Fruit fly (Drosophila melanogaster) whole organism, embryonic: Measurements from ENCODE around the gene CG13694.

Experiments used
- Abd-B ChIP-seq: fragments of 200-800 bp; sonication (Bioruptor generic); optimal IDR thresholded peaks from 2 replicates; lab custom pipeline; 2018; ENCODE audit warnings: missing biosample characterization, mild to moderate bottlenecking, missing genetic modification characterization, moderate library complexity
- Adf1 ChIP-seq: fragments of 200-800 bp; sonication (Bioruptor generic); IDR thresholded peaks from 2 replicates; pipeline ENCODE4 v1.3.6; 2022; ENCODE audit warnings: missing biosample characterization, missing genetic modification characterization
- Asciz ChIP-seq: fragments of 200-800 bp; sonication (Bioruptor generic); optimal IDR thresholded peaks from 2 replicates; lab custom pipeline; 2017; ENCODE audit warnings: missing biosample characterization, mild to moderate bottlenecking, missing genetic modification characterization, missing genetic modification reagents
- C15 ChIP-seq: fragments of 200-800 bp; sonication (Bioruptor generic); IDR thresholded peaks from 3 replicates; pipeline ENCODE4 v1.3.6; 2022; ENCODE audit warnings: missing biosample characterization, missing genetic modification characterization
- CG12104 ChIP-seq: fragments of 200-800 bp; sonication (Bioruptor generic); optimal IDR thresholded peaks from 3 replicates; lab custom pipeline; 2016; ENCODE audit warnings: missing biosample characterization, missing genetic modification characterization
- CG12744 ChIP-seq: fragments of 200-800 bp; sonication (Bioruptor generic); optimal IDR thresholded peaks from 2 replicates; lab custom pipeline; 2016; ENCODE audit warnings: missing biosample characterization, missing genetic modification characterization
- CG13296 ChIP-seq: fragments of 200-800 bp; sonication (Bioruptor generic); optimal IDR thresholded peaks from 3 replicates; lab custom pipeline; 2018; ENCODE audit warnings: missing biosample characterization, mild to moderate bottlenecking, missing genetic modification characterization
- CG13624 ChIP-seq: fragments of 200-800 bp; sonication (Bioruptor generic); optimal IDR thresholded peaks from 2 replicates; lab custom pipeline; 2016; ENCODE audit warnings: missing biosample characterization, missing genetic modification characterization
- CG14441 ChIP-seq: fragments of 200-800 bp; sonication (Bioruptor generic); IDR thresholded peaks from 2 replicates; pipeline ENCODE4 v1.3.6; 2022; ENCODE audit warnings: missing biosample characterization, missing genetic modification characterization
- CG15514 ChIP-seq: fragments of 200-800 bp; sonication (Bioruptor generic); optimal IDR thresholded peaks from 3 replicates; lab custom pipeline; 2017; ENCODE audit warnings: missing biosample characterization, missing genetic modification characterization, mild to moderate bottlenecking, moderate library complexity, missing genetic modification reagents
- CG15696 ChIP-seq: fragments of 200-800 bp; sonication (Bioruptor generic); optimal IDR thresholded peaks from 2 replicates; lab custom pipeline; 2019; ENCODE audit warnings: missing biosample characterization, mild to moderate bottlenecking, missing genetic modification characterization, moderate library complexity
- CG1603 ChIP-seq: fragments of 200-800 bp; sonication (Bioruptor generic); optimal IDR thresholded peaks from 2 replicates; lab custom pipeline; 2019; ENCODE audit warnings: missing biosample characterization, mild to moderate bottlenecking, missing genetic modification characterization, moderate library complexity
- CG2120 ChIP-seq: fragments of 200-800 bp; sonication (Bioruptor generic); optimal IDR thresholded peaks from 3 replicates; lab custom pipeline; 2016; ENCODE audit warnings: missing biosample characterization, missing genetic modification characterization
- CG2129 ChIP-seq: fragments of 200-800 bp; sonication (Bioruptor generic); IDR thresholded peaks from 2 replicates; pipeline ENCODE4 v1.3.6; 2022; ENCODE audit warnings: missing biosample characterization, missing genetic modification characterization; ENCODE audit not compliant: partially characterized antibody
- CG2712 ChIP-seq: fragments of 200-800 bp; optimal IDR thresholded peaks from 3 replicates; lab custom pipeline; 2019; ENCODE audit warnings: missing biosample characterization, mild to moderate bottlenecking, missing genetic modification characterization, moderate library complexity
- CG31441 ChIP-seq: fragments of 200-800 bp; sonication (Bioruptor generic); IDR thresholded peaks from 2 replicates; pipeline ENCODE4 v1.3.6; 2022; ENCODE audit warnings: missing biosample characterization, missing genetic modification characterization
- CG33213 ChIP-seq: fragments of 200-800 bp; sonication (Bioruptor generic); optimal IDR thresholded peaks from 3 replicates; lab custom pipeline; 2016; ENCODE audit warnings: missing biosample characterization, missing genetic modification characterization
- CG4707 ChIP-seq: fragments of 200-800 bp; sonication (Bioruptor generic); optimal IDR thresholded peaks from 2 replicates; lab custom pipeline; 2018; ENCODE audit warnings: missing biosample characterization, mild to moderate bottlenecking, missing genetic modification characterization, moderate library complexity
- CG4854 ChIP-seq: fragments of 200-800 bp; sonication (Bioruptor generic); optimal IDR thresholded peaks from 2 replicates; lab custom pipeline; 2016; ENCODE audit warnings: missing biosample characterization, missing genetic modification characterization, inconsistent platforms
- CG5245 ChIP-seq: fragments of 200-800 bp; sonication (Bioruptor generic); optimal IDR thresholded peaks from 3 replicates; lab custom pipeline; 2016; ENCODE audit warnings: missing biosample characterization, missing genetic modification characterization
- CG6854 ChIP-seq: fragments of 200-800 bp; sonication (Bioruptor generic); optimal IDR thresholded peaks from 3 replicates; lab custom pipeline; 2017; ENCODE audit warnings: missing biosample characterization, mild to moderate bottlenecking, missing genetic modification characterization
- CG8924 ChIP-seq: fragments of 200-800 bp; optimal IDR thresholded peaks from 3 replicates; lab custom pipeline; 2019; ENCODE audit warnings: missing biosample characterization, mild to moderate bottlenecking, missing genetic modification characterization, moderate library complexity
- CG9437 ChIP-seq: fragments of 200-800 bp; sonication (Bioruptor generic); optimal IDR thresholded peaks from 2 replicates; lab custom pipeline; 2018; ENCODE audit warnings: missing biosample characterization, mild to moderate bottlenecking, missing genetic modification characterization
- Dfd ChIP-seq, 2 experiments: fragments of >200 bp; optimal IDR thresholded peaks; 2 replicates each; lab custom pipeline; 2017; ENCODE audit warnings: missing biosample characterization in 2 of 2, missing genetic modification characterization in 2 of 2
- Lhr ChIP-seq: fragments of 200-800 bp; sonication (Bioruptor generic); optimal IDR thresholded peaks from 3 replicates; lab custom pipeline; 2017; ENCODE audit warnings: mild to moderate bottlenecking, missing biosample characterization, missing genetic modification reagents, missing genetic modification characterization
- MESR4 ChIP-seq: fragments of 200-800 bp; sonication (Bioruptor generic); optimal IDR thresholded peaks from 2 replicates; lab custom pipeline; 2018; ENCODE audit warnings: missing biosample characterization, mild to moderate bottlenecking, missing genetic modification characterization, moderate library complexity
- NC2β ChIP-seq: fragments of 200-800 bp; sonication (Bioruptor generic); optimal IDR thresholded peaks from 2 replicates; lab custom pipeline; 2016; ENCODE audit warnings: missing biosample characterization, missing genetic modification characterization
- Poxn ChIP-seq: fragments of 200-800 bp; sonication (Bioruptor generic); IDR thresholded peaks from 2 replicates; pipeline ENCODE4 v1.3.6; 2022; ENCODE audit warnings: missing biosample characterization, missing genetic modification characterization
- Ravus ChIP-seq: fragments of 200-800 bp; sonication (Bioruptor generic); IDR thresholded peaks from 2 replicates; pipeline ENCODE4 v1.3.6; 2022; ENCODE audit warnings: missing biosample characterization, missing genetic modification characterization
- amos ChIP-seq: fragments of 200-800 bp; sonication (Bioruptor generic); IDR thresholded peaks from 2 replicates; pipeline ENCODE4 v1.3.6; 2022; ENCODE audit warnings: missing biosample characterization, missing genetic modification characterization; ENCODE audit not compliant: partially characterized antibody
- ap ChIP-seq: fragments of 200-800 bp; sonication (Bioruptor generic); IDR thresholded peaks from 2 replicates; pipeline ENCODE4 v1.3.6; 2022; ENCODE audit warnings: missing biosample characterization, missing genetic modification characterization
- ato ChIP-seq: fragments of 200-800 bp; sonication (Bioruptor generic); IDR thresholded peaks from 2 replicates; pipeline ENCODE4 v1.3.6; 2022; ENCODE audit warnings: missing biosample characterization, missing genetic modification characterization; ENCODE audit not compliant: partially characterized antibody
- eve ChIP-seq, 2 experiments: fragments of >200 bp; optimal IDR thresholded peaks; 2 replicates each; lab custom pipeline; 2017; ENCODE audit warnings: missing biosample characterization in 2 of 2, missing genetic modification characterization in 2 of 2
- gro ChIP-seq: fragments of 200-800 bp; sonication (Bioruptor generic); optimal IDR thresholded peaks from 2 replicates; lab custom pipeline; 2016; ENCODE audit warnings: missing biosample characterization, missing genetic modification characterization
- gsb ChIP-seq: fragments of 200-800 bp; sonication (Bioruptor generic); IDR thresholded peaks from 2 replicates; pipeline ENCODE4 v1.3.6; 2022; ENCODE audit warnings: missing biosample characterization, missing genetic modification characterization
- her ChIP-seq: fragments of 200-800 bp; sonication (Bioruptor generic); optimal IDR thresholded peaks from 2 replicates; lab custom pipeline; 2016; ENCODE audit warnings: missing biosample characterization, missing genetic modification characterization
- ken ChIP-seq: fragments of 200-800 bp; sonication (Bioruptor generic); IDR thresholded peaks from 3 replicates; pipeline ENCODE4 v1.3.6; 2022; ENCODE audit warnings: missing biosample characterization, missing genetic modification characterization
- p53 ChIP-seq: fragments of 200-800 bp; sonication (Bioruptor generic); optimal IDR thresholded peaks from 2 replicates; lab custom pipeline; 2016; ENCODE audit warnings: missing biosample characterization, missing genetic modification characterization
- pfk ChIP-seq: fragments of 200-800 bp; sonication (Bioruptor generic); optimal IDR thresholded peaks from 2 replicates; lab custom pipeline; 2018; ENCODE audit warnings: missing biosample characterization, mild to moderate bottlenecking, missing genetic modification characterization, moderate library complexity
- sens ChIP-seq: fragments of 200-800 bp; sonication (Bioruptor generic); peaks from one replicate; lab custom pipeline; 2016; ENCODE audit warnings: missing biosample characterization, missing genetic modification characterization
- sr ChIP-seq: fragments of 200-800 bp; sonication (Bioruptor generic); IDR thresholded peaks from 3 replicates; pipeline ENCODE4 v1.3.6; 2022; ENCODE audit warnings: missing biosample characterization, missing genetic modification characterization
- tap ChIP-seq: fragments of 200-800 bp; optimal IDR thresholded peaks from 3 replicates; lab custom pipeline; 2019; ENCODE audit warnings: missing biosample characterization, mild to moderate bottlenecking, missing genetic modification characterization, moderate library complexity
- tna ChIP-seq: fragments of 200-800 bp; sonication (Bioruptor generic); IDR thresholded peaks from 2 replicates; pipeline ENCODE4 v1.3.6; 2022; ENCODE audit warnings: missing biosample characterization, missing genetic modification characterization; ENCODE audit not compliant: partially characterized antibody
- tup ChIP-seq: fragments of 200-800 bp; sonication (Bioruptor generic); optimal IDR thresholded peaks from 2 replicates; lab custom pipeline; 2016; ENCODE audit warnings: missing biosample characterization, mild to moderate bottlenecking, missing genetic modification characterization, moderate library complexity
- twi ChIP-seq: fragments of 200-800 bp; optimal IDR thresholded peaks from 2 replicates; lab custom pipeline; 2019; ENCODE audit warnings: missing biosample characterization, mild to moderate bottlenecking, missing genetic modification characterization, moderate library complexity
- unc-4 ChIP-seq: fragments of 200-800 bp; sonication (Bioruptor generic); IDR thresholded peaks from 2 replicates; pipeline ENCODE4 v1.3.6; 2022; ENCODE audit warnings: missing biosample characterization, missing genetic modification characterization; ENCODE audit not compliant: partially characterized antibody
- unpg ChIP-seq: fragments of 200-800 bp; sonication (Bioruptor generic); optimal IDR thresholded peaks from 3 replicates; lab custom pipeline; 2018; ENCODE audit warnings: missing biosample characterization, mild to moderate bottlenecking, missing genetic modification characterization, moderate library complexity
- usp ChIP-seq: fragments of >200 bp; optimal IDR thresholded peaks from 2 replicates; lab custom pipeline; 2017; ENCODE audit warnings: missing biosample characterization, missing genetic modification characterization

CG13694 gene

dm6 chr2L:128977-129941 lies 13.0 kb upstream of the CG13694 start:
- TF ChIP-seq CG9437 (GFP tag; lab: Kevin White, UChicago) (peak; percentile 63), her (GFP tag; lab: Kevin White, UChicago) (peak; percentile 58), CG13296 (GFP tag; lab: Kevin White, UChicago) (peak; percentile 66), CG33213 (GFP tag; lab: Kevin White, UChicago) (peak; percentile 11), ap (GFP tag; lab: Robert Waterston, UW) (no peak), CG4707 (GFP tag; lab: Kevin White, UChicago) (peak; percentile 64), C15 (GFP tag; lab: Robert Waterston, UW) (0 out of 3 replicates have a peak, but pooled peaks have one; percentile 23), eve (GFP tag; optimal IDR thresholded peaks at IDR 0.05; lab: Kevin White, UChicago) (peak in 1 of 2 experiments; percentile 77), CG8924 (tag; lab: Kevin White, UChicago) (peak; percentile 53), sr (GFP tag; lab: Robert Waterston, UW) (peak; percentile 35; the same call in 1 of the 3 replicates), CG12744 (no peak), CG13624 (GFP tag; lab: Kevin White, UChicago) (no peak), Dfd (GFP tag; optimal IDR thresholded peaks at IDR 0.05; lab: Kevin White, UChicago) (no peak), CG2712 (tag; lab: Kevin White, UChicago) (peak; percentile 40), unpg (peak; percentile 11), CG2129 (GFP tag; lab: Robert Waterston, UW) (no peak), CG4854 (GFP tag; lab: Kevin White, UChicago) (peak; percentile 9), tna (GFP tag; lab: Robert Waterston, UW) (peak; percentile 42; the same call in 1 of the 2 replicates), CG12104 (no peak), Ravus (GFP tag; lab: Robert Waterston, UW) (no peak), unc-4 (peak; percentile 45; the same call in 1 of the 2 replicates), CG6854 (GFP tag; lab: Kevin White, UChicago) (peak; percentile 31), CG15514 (GFP tag; lab: Kevin White, UChicago) (peak; percentile 72), ato (GFP tag; lab: Robert Waterston, UW) (peak; percentile 25; the same call in 1 of the 2 replicates), Adf1 (GFP tag; lab: Robert Waterston, UW) (peak; percentile 67), CG1603 (peak; percentile 26), gsb (GFP tag; lab: Robert Waterston, UW) (no peak), Poxn (no peak), amos (GFP tag; lab: Robert Waterston, UW) (peak; percentile 49; the same call in 1 of the 2 replicates), MESR4 (GFP tag; lab: Kevin White, UChicago) (peak; percentile 13), Lhr (no peak), CG2120 (peak; percentile 26), Asciz (GFP tag; lab: Kevin White, UChicago) (peak; percentile 30), NC2β (GFP tag; lab: Kevin White, UChicago) (peak; percentile 47), sens (GFP tag; lab: Kevin White, UChicago) (peak; percentile 78), twi (tag; lab: Kevin White, UChicago) (no peak), tap (tag; lab: Kevin White, UChicago) (peak; percentile 8), usp (GFP tag; lab: Kevin White, UChicago) (no peak), Abd-B (GFP tag; lab: Kevin White, UChicago) (no peak), CG5245 (GFP tag; lab: Kevin White, UChicago) (no peak), CG31441 (GFP tag; lab: Robert Waterston, UW) (peak; percentile 38; the same call in 1 of the 2 replicates), p53 (no peak), tup (GFP tag; lab: Kevin White, UChicago) (no peak), CG14441 (GFP tag; lab: Robert Waterston, UW) (no peak; the same call in 1 of the 2 replicates), ken (0 out of 3 replicates have a peak, but pooled peaks have one; percentile 20), gro (GFP tag; lab: Kevin White, UChicago) (peak; percentile 78), pfk (peak; percentile 57), CG15696 (tag; lab: Kevin White, UChicago) (no peak)
